Worm (Caenorhabditis elegans) whole organism, early embryonic: ENCODE data around the gene hlh-4.

Source experiments
- B0310.2 ChIP-seq: sonication (generic microtip); optimal IDR thresholded peaks from 2 replicates; lab custom pipeline; 2016; ENCODE audit warnings: mild to moderate bottlenecking, missing genetic modification characterization, missing compliant biosample characterization
- F13C5.2 ChIP-seq: sonication (generic microtip); optimal IDR thresholded peaks from 2 replicates; lab custom pipeline; 2017; ENCODE audit warnings: mild to moderate bottlenecking, missing genetic modification characterization, inconsistent platforms, missing compliant biosample characterization
- aly-1 ChIP-seq: sonication (generic microtip); optimal IDR thresholded peaks from 2 replicates; lab custom pipeline; 2016; ENCODE audit warnings: missing genetic modification characterization, missing compliant biosample characterization
- ama-1 ChIP-seq: fragments of 150-350 bp; optimal IDR thresholded peaks from 2 replicates; lab custom pipeline; 2014
- ceh-13 ChIP-seq: fragments of 200-800 bp; sonication (Bioruptor generic); optimal IDR thresholded peaks from 2 replicates; lab custom pipeline; 2018; ENCODE audit warnings: mild to moderate bottlenecking, missing genetic modification characterization, missing compliant biosample characterization
- ceh-36 ChIP-seq: sonication (generic microtip); optimal IDR thresholded peaks from 2 replicates; lab custom pipeline; 2016; ENCODE audit warnings: missing genetic modification characterization, inconsistent platforms, missing compliant biosample characterization
- ets-7 ChIP-seq: sonication (generic microtip); optimal IDR thresholded peaks from 2 replicates; lab custom pipeline; 2016; ENCODE audit warnings: missing genotype, missing genetic modification characterization, missing compliant biosample characterization
- flt-1 ChIP-seq: fragments of 200-800 bp; sonication (Bioruptor generic); IDR thresholded peaks from 2 replicates; pipeline ENCODE4 v1.3.6; 2022; ENCODE audit warnings: missing genetic modification characterization, missing compliant biosample characterization
- hmbx-1 ChIP-seq: sonication (generic microtip); optimal IDR thresholded peaks from 2 replicates; lab custom pipeline; 2016; ENCODE audit warnings: mild to moderate bottlenecking, missing genetic modification characterization, missing compliant biosample characterization
- hmg-4 ChIP-seq: fragments of 200-800 bp; sonication (Bioruptor generic); optimal IDR thresholded peaks from 2 replicates; lab custom pipeline; 2018; ENCODE audit warnings: mild to moderate bottlenecking, missing genetic modification characterization, missing compliant biosample characterization
- hnd-1 ChIP-seq: sonication (generic microtip); optimal IDR thresholded peaks from 2 replicates; lab custom pipeline; 2016; ENCODE audit warnings: missing genetic modification characterization, missing compliant biosample characterization
- pes-1 ChIP-seq: fragments of 200-800 bp; sonication (Bioruptor generic); IDR thresholded peaks from 2 replicates; pipeline ENCODE4 v1.3.6; 2022; ENCODE audit warnings: missing genetic modification reagents, missing genetic modification characterization, missing compliant biosample characterization
- scrt-1 ChIP-seq: fragments of 200-800 bp; sonication (Bioruptor generic); IDR thresholded peaks from 2 replicates; pipeline ENCODE4 v1.3.6; 2022; ENCODE audit warnings: missing genetic modification characterization, missing compliant biosample characterization
- sea-1 ChIP-seq: fragments of 200-800 bp; sonication (Bioruptor generic); conservative IDR thresholded peaks from 2 replicates; pipeline ENCODE4 v1.3.6; 2022; ENCODE audit warnings: missing genetic modification characterization, missing compliant biosample characterization
- tbx-11 ChIP-seq: fragments of 200-800 bp; sonication (Bioruptor generic); IDR thresholded peaks from 2 replicates; pipeline ENCODE4 v1.3.6; 2022; ENCODE audit warnings: missing genetic modification characterization, missing compliant biosample characterization
- tbx-37 ChIP-seq: fragments of 200-800 bp; sonication (Bioruptor generic); conservative IDR thresholded peaks from 2 replicates; pipeline ENCODE4 v1.3.6; 2022; ENCODE audit warnings: missing genetic modification reagents, missing genetic modification characterization, missing compliant biosample characterization
- tra-4 ChIP-seq: sonication (generic microtip); optimal IDR thresholded peaks from 2 replicates; lab custom pipeline; 2017; ENCODE audit warnings: missing genetic modification characterization, missing compliant biosample characterization

Gene hlh-4

ce11 chrIII:9738954-9739353 is at the start of gene hlh-4:
hlh-4 (minus strand) TSS chrIII:9739054.
- TF ChIP-seq ama-1 (lab: Kevin White, UChicago) (no peak), sea-1 (no peak), tbx-37 (GFP tag; lab: Robert Waterston, UW) (no peak), hmg-4 (GFP tag; lab: Kevin White, UChicago) (no peak), hmbx-1 (tag; lab: Kevin White, UChicago) (no peak)

- no peak for TF ChIP-seq tbx-11 (GFP tag; lab: Robert Waterston, UW)
- no peak for TF ChIP-seq flt-1 (GFP tag; lab: Robert Waterston, UW)
- no peak for TF ChIP-seq ceh-13 (GFP tag; lab: Kevin White, UChicago)
- TF ChIP-seq hmbx-1 (tag; lab: Kevin White, UChicago): no peak
These were observed 47.9 kb upstream of the hlh-4 start for ce11 chrIII:9786776-9787175.

- no peak for TF ChIP-seq tra-4
- no peak for TF ChIP-seq ceh-13 (GFP tag; lab: Kevin White, UChicago)
- TF ChIP-seq ceh-36: no peak
- TF ChIP-seq aly-1 (tag; lab: Kevin White, UChicago): no peak
- TF ChIP-seq F13C5.2 (tag; lab: Kevin White, UChicago): no peak
- no peak for TF ChIP-seq ets-7 (tag; lab: Kevin White, UChicago)
- TF ChIP-seq tbx-11 (GFP tag; lab: Robert Waterston, UW): no peak
- TF ChIP-seq pes-1 (GFP tag; lab: Robert Waterston, UW): no peak
- TF ChIP-seq tbx-37 (GFP tag; lab: Robert Waterston, UW): no peak
- no peak for TF ChIP-seq scrt-1 (GFP tag; lab: Robert Waterston, UW)
- TF ChIP-seq hmbx-1 (tag; lab: Kevin White, UChicago): no peak
- TF ChIP-seq hnd-1 (tag; lab: Kevin White, UChicago): no peak
- no peak for TF ChIP-seq B0310.2 (tag; lab: Kevin White, UChicago)
- TF ChIP-seq ama-1 (lab: Kevin White, UChicago): no peak
- TF ChIP-seq flt-1 (GFP tag; lab: Robert Waterston, UW): no peak
These were observed 44.3 kb upstream of the hlh-4 start for ce11 chrIII:9783133-9783590.

ce11 chrIII:9782483-9783081 is 43.7 kb upstream of the hlh-4 start, which contains the start of gene R10E11.6:
R10E11.6 (plus strand) TSS chrIII:9783006.
- TF ChIP-seq B0310.2 (tag; lab: Kevin White, UChicago) (no peak), tra-4 (no peak), ceh-36 (no peak), aly-1 (tag; lab: Kevin White, UChicago) (no peak)

- TF ChIP-seq flt-1 (GFP tag; lab: Robert Waterston, UW) (no peak), ama-1 (lab: Kevin White, UChicago) (peak; percentile 27), hmbx-1 (tag; lab: Kevin White, UChicago) (no peak), F13C5.2 (tag; lab: Kevin White, UChicago) (no peak)
These were observed 43.2 kb upstream of the hlh-4 start, which contains the start of gene vha-2 for ce11 chrIII:9782011-9782436. vha-2 (plus strand) TSS chrIII:9782164.

ce11 chrIII:9780665-9781304 is 41.9 kb upstream of the hlh-4 start, which contains the start of gene vha-1:
vha-1 (plus strand) TSS chrIII:9781254.
- TF ChIP-seq flt-1 (GFP tag; lab: Robert Waterston, UW) (no peak), hmg-4 (GFP tag; lab: Kevin White, UChicago) (no peak), sea-1 (0 out of 2 replicates have a peak, but pooled peaks have one; percentile 58), ceh-36 (no peak), F13C5.2 (tag; lab: Kevin White, UChicago) (peak; percentile 54), pes-1 (GFP tag; lab: Robert Waterston, UW) (0 out of 2 replicates have a peak, but pooled peaks have one; percentile 31), ets-7 (tag; lab: Kevin White, UChicago) (no peak), tbx-37 (GFP tag; lab: Robert Waterston, UW) (no peak), hnd-1 (tag; lab: Kevin White, UChicago) (no peak)

- TF ChIP-seq tra-4: no peak
- TF ChIP-seq ceh-36: no peak
- no peak for TF ChIP-seq hnd-1 (tag; lab: Kevin White, UChicago)
- no peak for TF ChIP-seq ets-7 (tag; lab: Kevin White, UChicago)
- no peak for TF ChIP-seq F13C5.2 (tag; lab: Kevin White, UChicago)
- no peak for TF ChIP-seq scrt-1 (GFP tag; lab: Robert Waterston, UW)
- TF ChIP-seq hmbx-1 (tag; lab: Kevin White, UChicago): no peak
- no peak for TF ChIP-seq flt-1 (GFP tag; lab: Robert Waterston, UW)
- TF ChIP-seq sea-1: no peak
- TF ChIP-seq tbx-37 (GFP tag; lab: Robert Waterston, UW): no peak
- TF ChIP-seq tbx-11 (GFP tag; lab: Robert Waterston, UW): no peak
- TF ChIP-seq ama-1 (lab: Kevin White, UChicago): no peak
- TF ChIP-seq ceh-13 (GFP tag; lab: Kevin White, UChicago): no peak
- no peak for TF ChIP-seq pes-1 (GFP tag; lab: Robert Waterston, UW)
- TF ChIP-seq B0310.2 (tag; lab: Kevin White, UChicago): no peak
- TF ChIP-seq aly-1 (tag; lab: Kevin White, UChicago): no peak
- no peak for TF ChIP-seq hmg-4 (GFP tag; lab: Kevin White, UChicago)
These were observed 41.4 kb upstream of the hlh-4 start, which contains the start of gene sqv-3 for ce11 chrIII:9780254-9780653. sqv-3 (minus strand) TSS chrIII:9780354.
